Fruit fly (Drosophila melanogaster) whole organism, embryonic: ENCODE results near the gene CHES-1-like.

Experiments used
- B-H2 ChIP-seq: fragments of 200-800 bp; sonication (Bioruptor generic); optimal IDR thresholded peaks from 2 replicates; lab custom pipeline; 2018; ENCODE audit warnings: missing biosample characterization, mild to moderate bottlenecking, missing genetic modification characterization
- Bgb ChIP-seq: fragments of 200-800 bp; sonication (Bioruptor generic); IDR thresholded peaks from 2 replicates; pipeline ENCODE4 v1.3.6; 2022; ENCODE audit warnings: missing biosample characterization, missing genetic modification characterization; ENCODE audit not compliant: partially characterized antibody
- Blimp-1 ChIP-seq: fragments of 200-800 bp; sonication (Bioruptor generic); optimal IDR thresholded peaks from 3 replicates; lab custom pipeline; 2018; ENCODE audit warnings: missing biosample characterization, missing genetic modification characterization, mild to moderate bottlenecking, moderate library complexity, missing genetic modification reagents
- CG10462 ChIP-seq: fragments of 200-800 bp; sonication (Bioruptor generic); optimal IDR thresholded peaks from 2 replicates; lab custom pipeline; 2016; ENCODE audit warnings: missing biosample characterization, missing genetic modification characterization
- CG10543 ChIP-seq: fragments of 200-800 bp; sonication (Bioruptor generic); optimal IDR thresholded peaks from 3 replicates; lab custom pipeline; 2017; ENCODE audit warnings: missing biosample characterization, mild to moderate bottlenecking, missing genetic modification characterization, moderate library complexity
- CG12155 ChIP-seq: fragments of 200-800 bp; sonication (Bioruptor generic); optimal IDR thresholded peaks from 3 replicates; lab custom pipeline; 2016; ENCODE audit warnings: missing biosample characterization, missing genetic modification characterization
- CG13296 ChIP-seq: fragments of 200-800 bp; sonication (Bioruptor generic); optimal IDR thresholded peaks from 3 replicates; lab custom pipeline; 2018; ENCODE audit warnings: missing biosample characterization, mild to moderate bottlenecking, missing genetic modification characterization
- CG15514 ChIP-seq: fragments of 200-800 bp; sonication (Bioruptor generic); optimal IDR thresholded peaks from 3 replicates; lab custom pipeline; 2017; ENCODE audit warnings: missing biosample characterization, missing genetic modification characterization, mild to moderate bottlenecking, moderate library complexity, missing genetic modification reagents
- CG17328 ChIP-seq: fragments of 200-800 bp; sonication (Bioruptor generic); IDR thresholded peaks from 2 replicates; pipeline ENCODE4 v1.3.6; 2022; ENCODE audit warnings: missing biosample characterization, missing genetic modification characterization
- CG17385 ChIP-seq: fragments of 200-800 bp; sonication (Bioruptor generic); optimal IDR thresholded peaks from 3 replicates; lab custom pipeline; 2018; ENCODE audit warnings: missing biosample characterization, mild to moderate bottlenecking, missing genetic modification characterization
- CG17568 ChIP-seq: fragments of 200-800 bp; sonication (Bioruptor generic); optimal IDR thresholded peaks from 2 replicates; lab custom pipeline; 2018; ENCODE audit warnings: missing biosample characterization, mild to moderate bottlenecking, missing genetic modification characterization, moderate library complexity
- CG17912 ChIP-seq: fragments of 200-800 bp; sonication (Bioruptor generic); optimal IDR thresholded peaks from 2 replicates; lab custom pipeline; 2018; ENCODE audit warnings: missing biosample characterization, mild to moderate bottlenecking, missing genetic modification characterization
- CG2712 ChIP-seq: fragments of 200-800 bp; optimal IDR thresholded peaks from 3 replicates; lab custom pipeline; 2019; ENCODE audit warnings: missing biosample characterization, mild to moderate bottlenecking, missing genetic modification characterization, moderate library complexity
- CG30403 ChIP-seq: fragments of 200-800 bp; sonication (Bioruptor generic); optimal IDR thresholded peaks from 3 replicates; lab custom pipeline; 2016; ENCODE audit warnings: missing biosample characterization, missing genetic modification characterization
- CG30431 ChIP-seq: fragments of 200-800 bp; sonication (Bioruptor generic); optimal IDR thresholded peaks from 2 replicates; lab custom pipeline; 2017; ENCODE audit warnings: missing biosample characterization, missing genetic modification characterization
- CG3281 ChIP-seq: fragments of 200-800 bp; sonication (Bioruptor generic); optimal IDR thresholded peaks from 3 replicates; lab custom pipeline; 2017; ENCODE audit warnings: missing biosample characterization, mild to moderate bottlenecking, missing genetic modification characterization
- CG34224 ChIP-seq: fragments of 200-800 bp; sonication (Bioruptor generic); IDR thresholded peaks from 3 replicates; pipeline ENCODE4 v1.3.6; 2022; ENCODE audit warnings: missing biosample characterization, missing genetic modification characterization; ENCODE audit not compliant: partially characterized antibody
- CG4360 ChIP-seq: fragments of 200-800 bp; sonication (Bioruptor generic); IDR thresholded peaks from 2 replicates; pipeline ENCODE4 v1.3.6; 2022; ENCODE audit warnings: missing biosample characterization, missing genetic modification characterization
- CG4730 ChIP-seq: fragments of 200-800 bp; sonication (Bioruptor generic); IDR thresholded peaks from 2 replicates; pipeline ENCODE4 v1.3.6; 2022; ENCODE audit warnings: missing biosample characterization, missing genetic modification characterization
- CG5245 ChIP-seq: fragments of 200-800 bp; sonication (Bioruptor generic); optimal IDR thresholded peaks from 3 replicates; lab custom pipeline; 2016; ENCODE audit warnings: missing biosample characterization, missing genetic modification characterization
- CG6791 ChIP-seq: fragments of 200-800 bp; sonication (Bioruptor generic); IDR thresholded peaks from 3 replicates; pipeline ENCODE4 v1.3.6; 2022; ENCODE audit warnings: missing biosample characterization, missing genetic modification characterization; ENCODE audit not compliant: partially characterized antibody
- CG7839 ChIP-seq: fragments of 200-800 bp; sonication (Bioruptor generic); optimal IDR thresholded peaks from 3 replicates; lab custom pipeline; 2018; ENCODE audit warnings: missing biosample characterization, mild to moderate bottlenecking, missing genetic modification characterization, moderate library complexity
- CG9609 ChIP-seq: fragments of 200-800 bp; sonication (Bioruptor generic); optimal IDR thresholded peaks from 3 replicates; lab custom pipeline; 2016; ENCODE audit warnings: missing biosample characterization, missing genetic modification characterization
- CG9876 ChIP-seq: fragments of 200-800 bp; sonication (Bioruptor generic); optimal IDR thresholded peaks from 2 replicates; lab custom pipeline; 2016; ENCODE audit warnings: missing biosample characterization, missing genetic modification characterization
- D ChIP-seq, 2 experiments: fragments of 200-800 bp in 1 of 2; fragments of >200 bp in 1 of 2; sonication (Bioruptor generic) in 1 of 2; optimal IDR thresholded peaks; 2 replicates in 1 of 2; 3 replicates in 1 of 2; lab custom pipeline; 2017; ENCODE audit warnings: mild to moderate bottlenecking in 1 of 2, missing biosample characterization in 1 of 2, missing genetic modification characterization in 1 of 2, missing genetic modification reagents in 1 of 2
- Dek ChIP-seq: fragments of 200-800 bp; sonication (Bioruptor generic); optimal IDR thresholded peaks from 3 replicates; lab custom pipeline; 2019; ENCODE audit warnings: missing biosample characterization, mild to moderate bottlenecking, missing genetic modification characterization, moderate library complexity
- Dip2 ChIP-seq: fragments of 200-800 bp; sonication (Bioruptor generic); IDR thresholded peaks from 2 replicates; pipeline ENCODE4 v1.3.6; 2022; ENCODE audit warnings: missing biosample characterization, missing genetic modification characterization
- E2f1 ChIP-seq: fragments of 200-800 bp; sonication (Bioruptor generic); IDR thresholded peaks from 2 replicates; pipeline ENCODE4 v1.3.6; 2022; ENCODE audit warnings: missing biosample characterization, missing genetic modification characterization
- Ets97D ChIP-seq: fragments of 200-800 bp; sonication (Bioruptor generic); optimal IDR thresholded peaks from 3 replicates; lab custom pipeline; 2016; ENCODE audit warnings: missing biosample characterization, missing genetic modification characterization
- GATAe ChIP-seq: fragments of 200-800 bp; sonication (Bioruptor generic); conservative IDR thresholded peaks from 2 replicates; pipeline ENCODE4 v1.3.6; 2022; ENCODE audit warnings: missing biosample characterization, missing genetic modification characterization
- HmgZ ChIP-seq: fragments of 200-800 bp; sonication (Bioruptor generic); optimal IDR thresholded peaks from 2 replicates; lab custom pipeline; 2018; ENCODE audit warnings: missing biosample characterization, mild to moderate bottlenecking, missing genetic modification characterization
- Lhr ChIP-seq: fragments of 200-800 bp; sonication (Bioruptor generic); optimal IDR thresholded peaks from 3 replicates; lab custom pipeline; 2017; ENCODE audit warnings: mild to moderate bottlenecking, missing biosample characterization, missing genetic modification reagents, missing genetic modification characterization
- Myb ChIP-seq: fragments of 200-800 bp; sonication (Bioruptor generic); optimal IDR thresholded peaks from 2 replicates; lab custom pipeline; 2016; ENCODE audit warnings: missing biosample characterization, missing genetic modification characterization
- NFAT ChIP-seq: fragments of 200-800 bp; sonication (Bioruptor generic); IDR thresholded peaks from 2 replicates; pipeline ENCODE4 v1.3.6; 2022; ENCODE audit warnings: missing biosample characterization, missing genetic modification characterization
- abd-A ChIP-seq: fragments of 200-800 bp; sonication (Bioruptor generic); optimal IDR thresholded peaks from 3 replicates; lab custom pipeline; 2019; ENCODE audit warnings: missing biosample characterization, mild to moderate bottlenecking, missing genetic modification characterization, moderate library complexity
- dati ChIP-seq: fragments of 200-800 bp; sonication (Bioruptor generic); IDR thresholded peaks from 2 replicates; pipeline ENCODE4 v1.3.6; 2022; ENCODE audit warnings: missing biosample characterization, missing genetic modification characterization
- dmrt99B ChIP-seq: fragments of 200-800 bp; sonication (Bioruptor generic); optimal IDR thresholded peaks from 2 replicates; lab custom pipeline; 2018; ENCODE audit warnings: missing biosample characterization, mild to moderate bottlenecking, missing genetic modification characterization, moderate library complexity
- eve ChIP-seq, 2 experiments: fragments of >200 bp; optimal IDR thresholded peaks; 2 replicates each; lab custom pipeline; 2017; ENCODE audit warnings: missing biosample characterization in 2 of 2, missing genetic modification characterization in 2 of 2
- ftz-f1 ChIP-seq: fragments of 200-800 bp; sonication (Bioruptor generic); optimal IDR thresholded peaks from 2 replicates; lab custom pipeline; 2016; ENCODE audit warnings: missing biosample characterization, missing genetic modification characterization
- gcm ChIP-seq: fragments of 200-800 bp; sonication (Bioruptor generic); optimal IDR thresholded peaks from 2 replicates; lab custom pipeline; 2019; ENCODE audit warnings: missing biosample characterization, mild to moderate bottlenecking, missing genetic modification characterization, moderate library complexity
- gsb-n ChIP-seq: fragments of 200-800 bp; sonication (Bioruptor generic); optimal IDR thresholded peaks from 3 replicates; lab custom pipeline; 2018; ENCODE audit warnings: missing biosample characterization, mild to moderate bottlenecking, missing genetic modification characterization
- h ChIP-seq: fragments of >200 bp; optimal IDR thresholded peaks from 2 replicates; lab custom pipeline; 2017
- ind ChIP-seq: fragments of 200-800 bp; sonication (Bioruptor generic); optimal IDR thresholded peaks from 3 replicates; lab custom pipeline; 2016; ENCODE audit warnings: missing biosample characterization, missing genetic modification characterization
- lmd ChIP-seq: fragments of 200-800 bp; sonication (Bioruptor generic); IDR thresholded peaks from 2 replicates; pipeline ENCODE4 v1.3.6; 2022; ENCODE audit warnings: missing biosample characterization, missing genetic modification characterization
- mam ChIP-seq: fragments of 200-800 bp; sonication (Bioruptor generic); optimal IDR thresholded peaks from 3 replicates; lab custom pipeline; 2016; ENCODE audit warnings: missing biosample characterization, missing genetic modification characterization
- org-1 ChIP-seq: fragments of 200-800 bp; sonication (Bioruptor generic); optimal IDR thresholded peaks from 2 replicates; lab custom pipeline; 2017; ENCODE audit warnings: missing biosample characterization, missing genetic modification characterization
- pho ChIP-seq: fragments of 200-800 bp; sonication (Bioruptor generic); optimal IDR thresholded peaks from 2 replicates; lab custom pipeline; 2016; ENCODE audit warnings: missing biosample characterization, missing genetic modification characterization
- stwl ChIP-seq: fragments of 200-800 bp; sonication (Bioruptor generic); optimal IDR thresholded peaks from 3 replicates; lab custom pipeline; 2018; ENCODE audit warnings: missing biosample characterization, mild to moderate bottlenecking, missing genetic modification characterization, moderate library complexity

Gene CHES-1-like

dm6 chrX:7710439-7711154, 1.4 kb upstream of the CHES-1-like start (continued):
- TF ChIP-seq dmrt99B (tag; lab: Kevin White, UChicago) = peak; percentile 30
- TF ChIP-seq pho (GFP tag; lab: Kevin White, UChicago) = no peak
- peak; percentile 25 for TF ChIP-seq gcm
- no peak for TF ChIP-seq org-1 (GFP tag; lab: Kevin White, UChicago)
- TF ChIP-seq Blimp-1 (GFP tag; lab: Kevin White, UChicago) = peak; percentile 11
- TF ChIP-seq CG5245 (GFP tag; lab: Kevin White, UChicago) = peak; percentile 39
- no peak for TF ChIP-seq dati (GFP tag; lab: Robert Waterston, UW)
- TF ChIP-seq CG7839 = peak; percentile 44
- no peak for TF ChIP-seq CG17568
- no peak for TF ChIP-seq h (lab: Kevin White, UChicago)
- TF ChIP-seq CG10543 = peak; percentile 26
- peak; percentile 1 for TF ChIP-seq B-H2 (GFP tag; lab: Kevin White, UChicago)
- TF ChIP-seq stwl (tag; lab: Kevin White, UChicago) = peak; percentile 29
- peak; percentile 42; the same call in 1 of the 2 replicates for TF ChIP-seq Bgb (GFP tag; lab: Robert Waterston, UW)
- peak; percentile 30 for TF ChIP-seq CG13296 (GFP tag; lab: Kevin White, UChicago)
- peak; percentile 6 for TF ChIP-seq ind (GFP tag; lab: Kevin White, UChicago)
- TF ChIP-seq CG2712 (tag; lab: Kevin White, UChicago) = peak; percentile 49
- 0 out of 2 replicates have a peak, but pooled peaks have one; percentile 38 for TF ChIP-seq CG17328 (GFP tag; lab: Robert Waterston, UW)
- peak; percentile 24; the same call in 1 of the 2 replicates for TF ChIP-seq E2f1 (GFP tag; lab: Robert Waterston, UW)
- TF ChIP-seq CG17385 (GFP tag; lab: Kevin White, UChicago) = no peak
- TF ChIP-seq CG4730 = no peak
- TF ChIP-seq HmgZ (tag; lab: Kevin White, UChicago) = peak; percentile 41
- TF ChIP-seq Lhr (GFP tag; lab: Kevin White, UChicago) = peak; percentile 77
- TF ChIP-seq Dip2 (GFP tag; lab: Robert Waterston, UW) = peak; percentile 98
- peak; percentile 7 for TF ChIP-seq CG12155 (GFP tag; lab: Kevin White, UChicago)
- no peak for TF ChIP-seq CG17912
- TF ChIP-seq mam (GFP tag; lab: Kevin White, UChicago) = peak; percentile 9
- TF ChIP-seq lmd (GFP tag; lab: Robert Waterston, UW) = no peak
- TF ChIP-seq CG6791 (GFP tag; lab: Robert Waterston, UW) = peak; percentile 37; the same call in 1 of the 3 replicates
- TF ChIP-seq D (optimal IDR thresholded peaks at IDR 0.05; lab: Kevin White, UChicago) = no peak
- no peak for TF ChIP-seq D (GFP tag; optimal IDR thresholded peaks at IDR 0.05; lab: Kevin White, UChicago)
- 0 out of 2 replicates have a peak, but pooled peaks have one; percentile 7 for TF ChIP-seq CG4360 (GFP tag; lab: Robert Waterston, UW)
- TF ChIP-seq CG15514 (GFP tag; lab: Kevin White, UChicago) = peak; percentile 71
- TF ChIP-seq CG9609 (GFP tag; lab: Kevin White, UChicago) = peak; percentile 22
- no peak for TF ChIP-seq CG30431
- TF ChIP-seq CG30403 (GFP tag; lab: Kevin White, UChicago) = peak; percentile 55
- peak; percentile 53 for TF ChIP-seq ftz-f1 (GFP tag; lab: Kevin White, UChicago)
- TF ChIP-seq Dek (tag; lab: Kevin White, UChicago) = peak; percentile 11
- peak; percentile 38; the same call in 1 of the 3 replicates for TF ChIP-seq CG34224 (GFP tag; lab: Robert Waterston, UW)
- TF ChIP-seq abd-A (tag; lab: Kevin White, UChicago) = peak; percentile 60
- TF ChIP-seq CG10462 = peak; percentile 45
- TF ChIP-seq Myb (GFP tag; lab: Kevin White, UChicago) = peak; percentile 100
- TF ChIP-seq Ets97D (GFP tag; lab: Kevin White, UChicago) = peak; percentile 51
- TF ChIP-seq GATAe (GFP tag; lab: Robert Waterston, UW) = no peak
- peak; percentile 74 for TF ChIP-seq NFAT
- peak; percentile 36 for TF ChIP-seq CG3281 (GFP tag; lab: Kevin White, UChicago)
- TF ChIP-seq gsb-n (tag; lab: Kevin White, UChicago) = peak; percentile 46
- TF ChIP-seq CG9876 (GFP tag; lab: Kevin White, UChicago) = peak; percentile 8
- TF ChIP-seq eve (GFP tag; optimal IDR thresholded peaks at IDR 0.05; lab: Kevin White, UChicago) = peak in 1 of 2 experiments; percentile 56
